Worm (Caenorhabditis elegans): Measurements from ENCODE around the gene spcs-3.

- TF ChIP-seq unc-39 (tag; optimal IDR thresholded peaks at IDR 0.05), result no peak
- no peak for TF ChIP-seq ham-2 (GFP tag; optimal IDR thresholded peaks at IDR 0.05)
- no peak for TF ChIP-seq drap-1 (GFP tag; optimal IDR thresholded peaks at IDR 0.05)
- no peak for TF ChIP-seq snpc-4 (tag; optimal IDR thresholded peaks at IDR 0.05)
- no peak for TF ChIP-seq unc-62 (GFP tag; optimal IDR thresholded peaks at IDR 0.05)
- TF ChIP-seq lin-13 (tag; optimal IDR thresholded peaks at IDR 0.05), result no peak
- no peak for TF ChIP-seq nhr-237 (tag; optimal IDR thresholded peaks at IDR 0.05)
- TF ChIP-seq lsy-2 (tag; optimal IDR thresholded peaks at IDR 0.05), result no peak
- no peak for TF ChIP-seq nhr-76 (tag; optimal IDR thresholded peaks at IDR 0.05)
- TF ChIP-seq ces-1 (GFP tag; optimal IDR thresholded peaks at IDR 0.05), result peak; percentile 17
These were observed 630 bp upstream of the spcs-3 start, which contains the start of gene K12H4.5 for ce11 chrIII:8044187-8044586.

Data from whole organism, mixed stage, embryonic.